Worm (Caenorhabditis elegans): ENCODE data around the gene T21E8.5.

ce11 chrX:10880509-10880908 is 5.5 kb upstream of the T21E8.5 start, which contains the start of gene T21E8.4:
- no peak for TF ChIP-seq unc-62 (GFP tag; optimal IDR thresholded peaks at IDR 0.05)
- TF ChIP-seq ceh-40 (GFP tag; IDR thresholded peaks at IDR 0.05): no peak
- no peak for TF ChIP-seq ceh-91 (GFP tag; IDR thresholded peaks at IDR 0.05)
- TF ChIP-seq Y67H2A.10 (GFP tag; conservative IDR thresholded peaks at IDR 0.05): no peak
- TF ChIP-seq nhr-90 (tag; optimal IDR thresholded peaks at IDR 0.05): no peak
- no peak for TF ChIP-seq K11D2.4 (GFP tag; IDR thresholded peaks at IDR 0.05)
- no peak for TF ChIP-seq rpc-1 (optimal IDR thresholded peaks at IDR 0.05)
- no peak for TF ChIP-seq rpc-1 (tag; optimal IDR thresholded peaks at IDR 0.05)
- no peak for TF ChIP-seq hmg-20 (GFP tag; IDR thresholded peaks at IDR 0.05)
- no peak for TF ChIP-seq ets-4 (GFP tag; optimal IDR thresholded peaks at IDR 0.05)
- no peak for TF ChIP-seq nhr-179 (tag; optimal IDR thresholded peaks at IDR 0.05)
- no peak for TF ChIP-seq lin-26 (GFP tag; IDR thresholded peaks at IDR 0.05)
- TF ChIP-seq Y56A3A.18 (GFP tag; IDR thresholded peaks at IDR 0.05): no peak
